Fruit fly (Drosophila melanogaster): Measurements from ENCODE around the gene dsb.

DNA sequence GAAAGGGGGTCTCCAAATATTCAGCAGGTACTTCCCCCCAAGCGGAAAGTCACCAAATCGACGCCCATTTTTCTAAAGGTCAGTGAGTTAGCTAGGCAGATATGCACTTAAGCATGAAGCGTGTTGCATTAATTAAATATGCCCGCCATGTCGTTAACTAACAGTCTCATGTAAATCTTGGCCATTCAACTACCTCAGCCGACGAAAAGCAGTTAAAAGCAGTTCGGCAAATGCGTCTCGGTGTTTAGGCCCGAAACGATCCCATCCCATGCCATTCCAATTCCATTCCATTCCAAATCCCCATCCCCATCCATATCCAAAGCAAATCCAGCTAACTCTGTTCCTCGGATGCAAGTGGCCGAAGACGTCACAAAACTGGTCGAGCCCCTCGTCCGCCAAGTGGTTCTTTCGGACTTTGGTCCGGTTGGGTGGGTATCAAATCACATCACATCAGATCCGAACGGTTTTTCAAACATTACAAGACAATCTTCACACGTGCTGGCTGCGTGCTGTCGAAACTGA is 30.0 kb upstream of the dsb start:
- no peak for TF ChIP-seq kah (GFP tag; optimal IDR thresholded peaks at IDR 0.05)
- no peak for TF ChIP-seq sob (GFP tag; IDR thresholded peaks at IDR 0.05)
- TF ChIP-seq lilli (GFP tag; optimal IDR thresholded peaks at IDR 0.05), result no peak
- TF ChIP-seq Trl (optimal IDR thresholded peaks at IDR 0.05), result no peak
- TF ChIP-seq Trl (GFP tag; optimal IDR thresholded peaks at IDR 0.05), result no peak
- no peak for TF ChIP-seq ham (GFP tag; IDR thresholded peaks at IDR 0.05)
- no peak for TF ChIP-seq CG2129 (GFP tag; IDR thresholded peaks at IDR 0.05; ENCODE audit: partially characterized antibody)
- TF ChIP-seq BtbVII (GFP tag; optimal IDR thresholded peaks at IDR 0.05), result no peak
- no peak for TF ChIP-seq bcd (GFP tag; optimal IDR thresholded peaks at IDR 0.05)
- TF ChIP-seq Bgb (GFP tag; IDR thresholded peaks at IDR 0.05; ENCODE audit: partially characterized antibody), result no peak
- no peak for TF ChIP-seq CG17829 (tag; optimal IDR thresholded peaks at IDR 0.05)
- no peak for TF ChIP-seq CG12659 (GFP tag; optimal IDR thresholded peaks at IDR 0.05)
- no peak for TF ChIP-seq ken (GFP tag; IDR thresholded peaks at IDR 0.05)

All from whole organism, embryonic.